Worm (Caenorhabditis elegans) whole organism, early embryonic: ENCODE data around the gene irld-22.

ENCODE experiments used
- B0310.2 ChIP-seq: sonication (generic microtip); optimal IDR thresholded peaks from 2 replicates; lab custom pipeline; 2016; ENCODE audit warnings: mild to moderate bottlenecking, missing genetic modification characterization, missing compliant biosample characterization
- F13C5.2 ChIP-seq: sonication (generic microtip); optimal IDR thresholded peaks from 2 replicates; lab custom pipeline; 2017; ENCODE audit warnings: mild to moderate bottlenecking, missing genetic modification characterization, inconsistent platforms, missing compliant biosample characterization
- aly-1 ChIP-seq: sonication (generic microtip); optimal IDR thresholded peaks from 2 replicates; lab custom pipeline; 2016; ENCODE audit warnings: missing genetic modification characterization, missing compliant biosample characterization
- ama-1 ChIP-seq: fragments of 150-350 bp; optimal IDR thresholded peaks from 2 replicates; lab custom pipeline; 2014
- ceh-13 ChIP-seq: fragments of 200-800 bp; sonication (Bioruptor generic); optimal IDR thresholded peaks from 2 replicates; lab custom pipeline; 2018; ENCODE audit warnings: mild to moderate bottlenecking, missing genetic modification characterization, missing compliant biosample characterization
- ceh-36 ChIP-seq: sonication (generic microtip); optimal IDR thresholded peaks from 2 replicates; lab custom pipeline; 2016; ENCODE audit warnings: missing genetic modification characterization, inconsistent platforms, missing compliant biosample characterization
- ets-7 ChIP-seq: sonication (generic microtip); optimal IDR thresholded peaks from 2 replicates; lab custom pipeline; 2016; ENCODE audit warnings: missing genotype, missing genetic modification characterization, missing compliant biosample characterization
- flt-1 ChIP-seq: fragments of 200-800 bp; sonication (Bioruptor generic); IDR thresholded peaks from 2 replicates; pipeline ENCODE4 v1.3.6; 2022; ENCODE audit warnings: missing genetic modification characterization, missing compliant biosample characterization
- hmbx-1 ChIP-seq: sonication (generic microtip); optimal IDR thresholded peaks from 2 replicates; lab custom pipeline; 2016; ENCODE audit warnings: mild to moderate bottlenecking, missing genetic modification characterization, missing compliant biosample characterization
- hmg-4 ChIP-seq: fragments of 200-800 bp; sonication (Bioruptor generic); optimal IDR thresholded peaks from 2 replicates; lab custom pipeline; 2018; ENCODE audit warnings: mild to moderate bottlenecking, missing genetic modification characterization, missing compliant biosample characterization
- hnd-1 ChIP-seq: sonication (generic microtip); optimal IDR thresholded peaks from 2 replicates; lab custom pipeline; 2016; ENCODE audit warnings: missing genetic modification characterization, missing compliant biosample characterization
- pes-1 ChIP-seq: fragments of 200-800 bp; sonication (Bioruptor generic); IDR thresholded peaks from 2 replicates; pipeline ENCODE4 v1.3.6; 2022; ENCODE audit warnings: missing genetic modification reagents, missing genetic modification characterization, missing compliant biosample characterization
- scrt-1 ChIP-seq: fragments of 200-800 bp; sonication (Bioruptor generic); IDR thresholded peaks from 2 replicates; pipeline ENCODE4 v1.3.6; 2022; ENCODE audit warnings: missing genetic modification characterization, missing compliant biosample characterization
- sea-1 ChIP-seq: fragments of 200-800 bp; sonication (Bioruptor generic); conservative IDR thresholded peaks from 2 replicates; pipeline ENCODE4 v1.3.6; 2022; ENCODE audit warnings: missing genetic modification characterization, missing compliant biosample characterization
- tbx-11 ChIP-seq: fragments of 200-800 bp; sonication (Bioruptor generic); IDR thresholded peaks from 2 replicates; pipeline ENCODE4 v1.3.6; 2022; ENCODE audit warnings: missing genetic modification characterization, missing compliant biosample characterization
- tbx-37 ChIP-seq: fragments of 200-800 bp; sonication (Bioruptor generic); conservative IDR thresholded peaks from 2 replicates; pipeline ENCODE4 v1.3.6; 2022; ENCODE audit warnings: missing genetic modification reagents, missing genetic modification characterization, missing compliant biosample characterization
- tra-4 ChIP-seq: sonication (generic microtip); optimal IDR thresholded peaks from 2 replicates; lab custom pipeline; 2017; ENCODE audit warnings: missing genetic modification characterization, missing compliant biosample characterization

Gene irld-22

ce11 chrV:3900102-3900501 is at the start of gene irld-22:
Gene irld-22, minus strand, starts transcription at chrV:3900202.
- TF ChIP-seq aly-1 (tag; lab: Kevin White, UChicago) (no peak), flt-1 (no peak), ets-7 (tag; lab: Kevin White, UChicago) (no peak), ceh-13 (GFP tag; lab: Kevin White, UChicago) (no peak), hmbx-1 (tag; lab: Kevin White, UChicago) (no peak), sea-1 (GFP tag; lab: Robert Waterston, UW) (no peak), scrt-1 (GFP tag; lab: Robert Waterston, UW) (no peak), hnd-1 (no peak), pes-1 (GFP tag; lab: Robert Waterston, UW) (no peak), tbx-37 (no peak), ceh-36 (tag; lab: Kevin White, UChicago) (no peak)

- TF ChIP-seq tbx-37: no peak
- TF ChIP-seq F13C5.2 (tag; lab: Kevin White, UChicago): no peak
- TF ChIP-seq tra-4 (tag; lab: Kevin White, UChicago): no peak
- TF ChIP-seq hmbx-1 (tag; lab: Kevin White, UChicago): no peak
- no peak for TF ChIP-seq pes-1 (GFP tag; lab: Robert Waterston, UW)
- TF ChIP-seq hmg-4: no peak
- no peak for TF ChIP-seq ceh-13 (GFP tag; lab: Kevin White, UChicago)
- no peak for TF ChIP-seq B0310.2 (tag; lab: Kevin White, UChicago)
These were observed 49.7 kb upstream of the irld-22 start, which contains the start of gene dach-1 for ce11 chrV:3949723-3950122. Gene dach-1, plus strand, starts transcription at chrV:3950023.

ce11 chrV:3945053-3945452 is 45.1 kb upstream of the irld-22 start, which contains the start of gene cyp-35B3:
Gene cyp-35B3, plus strand, starts transcription at chrV:3945353.
- TF ChIP-seq B0310.2 (tag; lab: Kevin White, UChicago): no peak
- no peak for TF ChIP-seq ceh-13 (GFP tag; lab: Kevin White, UChicago)
- no peak for TF ChIP-seq pes-1 (GFP tag; lab: Robert Waterston, UW)
- no peak for TF ChIP-seq sea-1 (GFP tag; lab: Robert Waterston, UW)
- no peak for TF ChIP-seq ets-7 (tag; lab: Kevin White, UChicago)
- TF ChIP-seq tbx-37: no peak
- no peak for TF ChIP-seq ama-1
- TF ChIP-seq ceh-36 (tag; lab: Kevin White, UChicago): no peak
- TF ChIP-seq hmbx-1 (tag; lab: Kevin White, UChicago): no peak
- TF ChIP-seq tbx-11: no peak
- TF ChIP-seq tra-4 (tag; lab: Kevin White, UChicago): no peak

ce11 chrV:3943364-3943763 is 43.4 kb upstream of the irld-22 start:
- TF ChIP-seq flt-1 (no peak), tra-4 (tag; lab: Kevin White, UChicago) (no peak), ceh-36 (tag; lab: Kevin White, UChicago) (no peak), F13C5.2 (tag; lab: Kevin White, UChicago) (no peak), tbx-11 (no peak), hmg-4 (no peak), ceh-13 (GFP tag; lab: Kevin White, UChicago) (no peak), scrt-1 (GFP tag; lab: Robert Waterston, UW) (no peak), hnd-1 (no peak), tbx-37 (no peak), aly-1 (tag; lab: Kevin White, UChicago) (no peak), hmbx-1 (tag; lab: Kevin White, UChicago) (no peak), ama-1 (no peak), ets-7 (tag; lab: Kevin White, UChicago) (no peak), pes-1 (GFP tag; lab: Robert Waterston, UW) (no peak), B0310.2 (tag; lab: Kevin White, UChicago) (no peak), sea-1 (GFP tag; lab: Robert Waterston, UW) (no peak)

- TF ChIP-seq B0310.2 (tag; lab: Kevin White, UChicago) (no peak), F13C5.2 (tag; lab: Kevin White, UChicago) (no peak), ceh-36 (tag; lab: Kevin White, UChicago) (no peak), sea-1 (GFP tag; lab: Robert Waterston, UW) (no peak), hmg-4 (no peak), flt-1 (no peak), scrt-1 (GFP tag; lab: Robert Waterston, UW) (no peak), ets-7 (tag; lab: Kevin White, UChicago) (no peak), ama-1 (no peak), pes-1 (GFP tag; lab: Robert Waterston, UW) (no peak), ceh-13 (GFP tag; lab: Kevin White, UChicago) (no peak), hnd-1 (no peak), tbx-37 (no peak), hmbx-1 (tag; lab: Kevin White, UChicago) (no peak), tra-4 (tag; lab: Kevin White, UChicago) (no peak), tbx-11 (no peak), aly-1 (tag; lab: Kevin White, UChicago) (no peak)
These were observed 41.9 kb upstream of the irld-22 start, which contains the start of gene cyp-35B2 for ce11 chrV:3941860-3942259. Gene cyp-35B2, plus strand, starts transcription at chrV:3942160.

- TF ChIP-seq scrt-1 (GFP tag; lab: Robert Waterston, UW) (no peak), ceh-36 (tag; lab: Kevin White, UChicago) (no peak), hmg-4 (no peak), tbx-11 (no peak), flt-1 (no peak), ceh-13 (GFP tag; lab: Kevin White, UChicago) (no peak), aly-1 (tag; lab: Kevin White, UChicago) (no peak), B0310.2 (tag; lab: Kevin White, UChicago) (no peak), ama-1 (no peak), tbx-37 (no peak), F13C5.2 (tag; lab: Kevin White, UChicago) (no peak), pes-1 (GFP tag; lab: Robert Waterston, UW) (no peak), tra-4 (tag; lab: Kevin White, UChicago) (no peak), sea-1 (GFP tag; lab: Robert Waterston, UW) (no peak), ets-7 (tag; lab: Kevin White, UChicago) (no peak), hnd-1 (no peak)
These were observed 38.8 kb upstream of the irld-22 start, which contains the start of gene cyp-35B1 for ce11 chrV:3938789-3939188. Gene cyp-35B1, plus strand, starts transcription at chrV:3939032.

- no peak for TF ChIP-seq ceh-13 (GFP tag; lab: Kevin White, UChicago)
- TF ChIP-seq tra-4 (tag; lab: Kevin White, UChicago): no peak
- no peak for TF ChIP-seq hmbx-1 (tag; lab: Kevin White, UChicago)
- TF ChIP-seq tbx-37: no peak
- TF ChIP-seq aly-1 (tag; lab: Kevin White, UChicago): no peak
- no peak for TF ChIP-seq scrt-1 (GFP tag; lab: Robert Waterston, UW)
- no peak for TF ChIP-seq B0310.2 (tag; lab: Kevin White, UChicago)
- TF ChIP-seq flt-1: no peak
These were observed 36.0 kb upstream of the irld-22 start, which contains the start of gene cyp-35A5 for ce11 chrV:3935892-3936478. Gene cyp-35A5, plus strand, starts transcription at chrV:3936326.
